Fruit fly (Drosophila melanogaster): ENCODE data around the gene kst.

Gene kst

DNA sequence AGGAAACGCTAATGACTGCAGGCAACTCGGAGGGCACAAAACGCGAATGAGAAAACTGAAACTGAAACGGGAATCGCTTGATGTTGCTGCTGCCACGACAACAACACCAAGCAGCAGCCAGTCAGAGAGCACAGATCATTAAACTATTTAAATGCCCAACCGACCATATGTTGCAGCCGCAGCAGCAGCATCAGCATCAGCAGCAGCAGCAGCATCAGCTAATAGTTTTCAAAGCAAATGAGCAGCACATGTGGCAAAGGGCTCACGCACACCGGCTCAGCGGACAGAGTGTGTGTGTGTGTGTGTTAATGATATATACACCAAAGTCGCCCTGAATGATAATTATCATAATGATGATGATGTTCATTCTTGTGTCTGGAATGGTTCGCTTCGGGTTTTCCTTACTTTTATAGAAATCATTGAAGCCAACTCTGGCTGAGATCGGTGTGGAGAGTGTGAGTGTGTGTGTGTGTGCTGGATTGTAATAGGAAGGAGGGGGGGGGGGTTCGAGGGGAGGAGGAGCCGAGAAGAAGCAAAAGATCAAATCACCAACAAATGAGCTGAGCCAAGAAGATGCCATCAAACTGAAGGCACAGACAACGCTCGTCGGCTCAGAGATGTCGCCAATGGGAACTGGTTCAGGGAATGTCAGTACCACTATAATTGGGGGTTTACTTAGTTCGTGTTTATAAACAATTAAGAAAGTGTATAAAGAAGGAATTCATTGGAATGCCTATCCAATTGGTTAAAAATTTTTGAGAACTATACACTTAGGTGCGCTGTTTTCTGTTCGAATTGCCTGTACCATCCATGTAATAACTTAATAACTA is 72.4 kb downstream of the kst start (continued):
- TF ChIP-seq CG13287 (GFP tag; IDR thresholded peaks at IDR 0.05; ENCODE audit: partially characterized antibody), result no peak
- peak; percentile 82 for TF ChIP-seq D (optimal IDR thresholded peaks at IDR 0.05)
- no peak for TF ChIP-seq D (GFP tag; optimal IDR thresholded peaks at IDR 0.05)
- no peak for TF ChIP-seq Hmr (GFP tag; optimal IDR thresholded peaks at IDR 0.05)
- TF ChIP-seq CG7556 (GFP tag; optimal IDR thresholded peaks at IDR 0.05), result no peak
- TF ChIP-seq CG3065 (GFP tag; optimal IDR thresholded peaks at IDR 0.05), result no peak
- no peak for TF ChIP-seq Dref (GFP tag; IDR thresholded peaks at IDR 0.05)
- no peak for TF ChIP-seq CG2889 (GFP tag; IDR thresholded peaks at IDR 0.05)
- peak; percentile 75 for TF ChIP-seq Sry-β (GFP tag; optimal IDR thresholded peaks at IDR 0.05)
- TF ChIP-seq YL-1 (GFP tag; optimal IDR thresholded peaks at IDR 0.05), result no peak
- peak; percentile 25 for TF ChIP-seq Med (GFP tag)
- TF ChIP-seq Hr51 (GFP tag; optimal IDR thresholded peaks at IDR 0.05), result no peak
- TF ChIP-seq CG12391 (tag; optimal IDR thresholded peaks at IDR 0.05), result no peak
- TF ChIP-seq pfk (GFP tag; optimal IDR thresholded peaks at IDR 0.05), result no peak
- TF ChIP-seq Dad (GFP tag; optimal IDR thresholded peaks at IDR 0.05), result no peak
- TF ChIP-seq sima (GFP tag; optimal IDR thresholded peaks at IDR 0.05), result no peak
- TF ChIP-seq CG18262 (tag; optimal IDR thresholded peaks at IDR 0.05), result peak; percentile 21
- TF ChIP-seq p53 (GFP tag; optimal IDR thresholded peaks at IDR 0.05), result no peak
- TF ChIP-seq ind (GFP tag; optimal IDR thresholded peaks at IDR 0.05), result no peak
- TF ChIP-seq CG32772 (GFP tag; IDR thresholded peaks at IDR 0.05), result no peak
- TF ChIP-seq Blimp-1 (GFP tag; optimal IDR thresholded peaks at IDR 0.05), result no peak
- TF ChIP-seq kni (GFP tag; optimal IDR thresholded peaks at IDR 0.05), result peak; percentile 47
- peak; percentile 85 for TF ChIP-seq crol (GFP tag; IDR thresholded peaks at IDR 0.05)
- TF ChIP-seq NC2β (GFP tag; optimal IDR thresholded peaks at IDR 0.05), result no peak
- no peak for TF ChIP-seq CG14860 (GFP tag; IDR thresholded peaks at IDR 0.05; ENCODE audit: partially characterized antibody)
- TF ChIP-seq Dll (GFP tag; IDR thresholded peaks at IDR 0.05; ENCODE audit: partially characterized antibody), result 0 out of 4 replicates have a peak, but pooled peaks have one; percentile 34
- TF ChIP-seq odd (GFP tag; optimal IDR thresholded peaks at IDR 0.05), result peak; percentile 22
- no peak for TF ChIP-seq Ssrp (tag; optimal IDR thresholded peaks at IDR 0.05)
- no peak for TF ChIP-seq luna (GFP tag; optimal IDR thresholded peaks at IDR 0.05)
- no peak for TF ChIP-seq grau (tag; optimal IDR thresholded peaks at IDR 0.05)
- no peak for TF ChIP-seq Mes4 (GFP tag; optimal IDR thresholded peaks at IDR 0.05)
- no peak for TF ChIP-seq CG14014 (GFP tag; IDR thresholded peaks at IDR 0.05)
- TF ChIP-seq abd-A (tag; optimal IDR thresholded peaks at IDR 0.05), result peak; percentile 59
- TF ChIP-seq fd64A (GFP tag; optimal IDR thresholded peaks at IDR 0.05), result no peak
- no peak for TF ChIP-seq CG17328 (GFP tag; IDR thresholded peaks at IDR 0.05)
- TF ChIP-seq ham (GFP tag; IDR thresholded peaks at IDR 0.05), result no peak
- peak; percentile 100 for TF ChIP-seq twi (tag; optimal IDR thresholded peaks at IDR 0.05)
- peak; percentile 93 for TF ChIP-seq CG15514 (GFP tag; optimal IDR thresholded peaks at IDR 0.05)
- no peak for TF ChIP-seq CG6683 (GFP tag; optimal IDR thresholded peaks at IDR 0.05)
- TF ChIP-seq CG15011 (GFP tag; optimal IDR thresholded peaks at IDR 0.05), result no peak
- no peak for TF ChIP-seq Hr39 (optimal IDR thresholded peaks at IDR 0.05)
- TF ChIP-seq zf30C (GFP tag; optimal IDR thresholded peaks at IDR 0.05), result peak; percentile 15
- TF ChIP-seq disco-r (GFP tag; optimal IDR thresholded peaks at IDR 0.05), result no peak
- TF ChIP-seq CG12104 (GFP tag; optimal IDR thresholded peaks at IDR 0.05), result no peak
- no peak for TF ChIP-seq az2 (GFP tag; optimal IDR thresholded peaks at IDR 0.05)
- TF ChIP-seq org-1 (GFP tag; optimal IDR thresholded peaks at IDR 0.05), result no peak
- TF ChIP-seq dmrt11E (tag; optimal IDR thresholded peaks at IDR 0.05), result peak; percentile 32
- no peak for TF ChIP-seq vnd (GFP tag; IDR thresholded peaks at IDR 0.05; ENCODE audit: partially characterized antibody)
- TF ChIP-seq Dip2 (GFP tag; IDR thresholded peaks at IDR 0.05), result no peak
